Fruit fly (Drosophila melanogaster) S2 (cell line): ENCODE results near the gene CG44355.

Experiments used
- CG8478 ChIP-seq: fragments of >200 bp; optimal IDR thresholded peaks from 2 replicates; lab custom pipeline; 2018
- CTCF ChIP-seq, 2 experiments: fragments of >200 bp; optimal IDR thresholded peaks; 2 replicates each; lab custom pipeline; 2018

CG44355 gene

DNA sequence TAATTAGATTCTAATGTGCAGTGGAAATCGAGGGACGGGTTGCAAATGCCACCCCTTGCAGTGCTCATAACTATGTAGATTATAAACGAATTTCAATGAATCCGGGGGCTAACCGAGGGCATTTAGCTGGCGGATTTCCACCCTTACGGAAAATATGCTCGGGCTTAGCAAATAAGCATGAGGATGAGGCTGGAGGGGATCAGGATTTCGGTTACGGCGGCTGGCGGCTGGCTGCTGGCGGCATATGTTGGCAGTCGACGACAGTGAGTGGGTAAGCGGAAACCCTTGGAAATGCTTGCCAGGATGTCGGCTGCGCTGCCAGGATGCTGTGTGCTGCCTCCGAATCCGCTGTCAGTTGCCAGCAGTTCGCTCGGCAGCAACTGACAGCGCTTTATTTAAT lies 16.0 kb upstream of the CG44355 start:
- TF ChIP-seq CTCF (optimal IDR thresholded peaks at IDR 0.05; lab: Kevin White, UChicago) = no peak
- no peak for TF ChIP-seq CG8478

DNA sequence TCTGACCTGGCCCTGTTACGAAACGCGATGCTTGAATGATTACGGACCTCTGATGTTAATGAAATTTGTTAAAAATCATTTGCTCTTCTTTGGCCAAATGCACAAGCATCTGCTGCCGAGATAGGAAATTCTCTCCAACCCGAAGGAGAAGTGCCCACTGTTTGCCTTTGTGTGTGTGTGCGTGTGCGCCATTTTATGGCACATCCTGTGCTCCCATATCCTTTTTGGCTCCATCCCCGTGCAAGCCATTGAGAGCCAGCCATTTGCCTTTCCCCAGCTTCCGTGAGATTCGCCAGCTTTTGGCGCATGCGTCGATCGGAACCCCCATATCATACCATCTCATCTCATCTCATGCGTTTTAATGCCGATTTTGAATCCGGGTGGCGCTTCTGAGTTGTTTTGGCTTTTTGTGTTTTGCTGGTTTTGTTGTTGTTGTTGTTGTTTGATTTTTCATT lies 14.5 kb upstream of the CG44355 start, which contains the start of gene CG4328:
TSS of gene CG4328 (minus strand) at position 51 of the 455 bp plus-strand sequence.
- TF ChIP-seq CG8478 = no peak
- TF ChIP-seq CTCF (optimal IDR thresholded peaks at IDR 0.05; lab: Kevin White, UChicago) = no peak

DNA sequence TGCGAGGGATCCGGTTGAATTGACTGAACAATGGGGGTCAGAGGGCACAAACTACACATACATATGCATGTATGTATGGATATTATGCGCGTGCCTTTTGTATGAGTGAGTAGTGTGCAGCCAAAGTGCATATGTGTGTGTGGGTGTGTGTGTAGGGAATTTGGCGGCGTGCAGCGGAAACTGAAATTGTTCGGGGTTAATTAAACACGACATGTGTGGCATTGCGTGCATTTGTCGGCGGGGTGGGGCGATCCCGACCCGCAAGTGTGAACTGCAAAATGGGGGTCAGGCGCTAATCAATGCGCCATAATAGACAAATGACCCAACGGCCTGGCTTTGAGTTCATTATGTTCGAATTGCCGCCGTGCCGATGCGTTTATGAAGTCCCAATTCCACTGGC lies 12.5 kb upstream of the CG44355 start:
- no peak for TF ChIP-seq CTCF (optimal IDR thresholded peaks at IDR 0.05; lab: Kevin White, UChicago)
- TF ChIP-seq CG8478 = no peak

DNA sequence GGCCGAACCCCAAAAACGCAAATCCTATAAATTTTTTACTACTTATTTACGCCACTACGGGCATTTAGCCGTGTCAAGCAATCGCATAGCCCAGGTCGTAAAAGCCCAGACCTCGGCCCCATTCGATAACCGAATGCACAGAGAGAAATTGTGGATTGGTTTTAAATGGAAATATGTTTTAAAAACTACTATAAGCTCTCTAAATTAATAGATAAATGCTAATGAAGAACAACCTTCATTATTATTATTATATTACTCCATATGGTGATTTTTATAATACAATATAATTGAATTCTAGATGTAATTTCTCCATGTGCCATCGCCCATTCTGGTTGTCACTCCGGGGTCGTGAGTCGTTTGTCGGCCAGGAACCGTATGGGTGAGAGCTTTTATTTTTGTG lies 4.7 kb upstream of the CG44355 start:
- TF ChIP-seq CG8478 (no peak), CTCF (optimal IDR thresholded peaks at IDR 0.05; lab: Kevin White, UChicago) (no peak)

DNA sequence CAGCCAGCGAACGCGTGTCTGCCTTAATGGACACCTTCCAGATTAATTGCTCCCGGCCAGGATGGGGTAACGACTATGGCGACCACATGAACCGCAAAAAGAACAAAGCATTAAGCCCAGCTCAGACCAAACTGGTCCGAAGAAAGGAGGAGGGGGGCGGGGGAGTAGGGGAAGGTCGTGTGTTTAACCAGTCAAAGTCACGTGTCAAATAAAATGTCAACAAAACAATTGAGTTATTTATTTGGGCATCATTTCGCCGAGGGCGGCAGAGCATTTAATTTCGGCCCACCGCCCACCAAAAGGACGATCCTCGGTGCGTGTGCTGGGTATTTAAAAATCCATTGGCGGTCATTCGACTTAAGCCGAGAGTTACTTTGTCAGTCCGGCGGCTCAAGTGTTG lies 2.7 kb downstream of the CG44355 start:
- TF ChIP-seq CG8478 = no peak
- TF ChIP-seq CTCF (optimal IDR thresholded peaks at IDR 0.05; lab: Kevin White, UChicago) = no peak

DNA sequence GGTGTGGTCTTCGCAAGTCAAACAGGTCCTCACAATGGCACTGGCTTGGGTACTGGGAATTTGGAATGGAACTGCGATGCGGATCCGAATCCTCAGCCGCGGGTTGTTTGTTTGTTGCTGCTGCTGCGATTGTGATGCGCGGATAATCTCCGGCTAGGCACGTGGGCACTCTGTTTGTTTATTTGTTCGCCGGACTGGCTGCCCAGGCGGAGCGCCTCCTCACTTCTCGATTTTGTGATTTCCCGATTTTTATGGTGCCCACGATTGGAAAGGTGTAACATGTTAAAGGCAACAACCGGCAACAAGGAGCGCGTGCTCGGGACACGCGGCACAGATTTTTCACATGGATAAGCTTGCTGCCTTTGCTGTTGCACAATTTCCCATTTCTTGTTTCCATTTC lies 9.2 kb downstream of the CG44355 start:
- TF ChIP-seq CTCF (optimal IDR thresholded peaks at IDR 0.05; lab: Kevin White, UChicago) = no peak

DNA sequence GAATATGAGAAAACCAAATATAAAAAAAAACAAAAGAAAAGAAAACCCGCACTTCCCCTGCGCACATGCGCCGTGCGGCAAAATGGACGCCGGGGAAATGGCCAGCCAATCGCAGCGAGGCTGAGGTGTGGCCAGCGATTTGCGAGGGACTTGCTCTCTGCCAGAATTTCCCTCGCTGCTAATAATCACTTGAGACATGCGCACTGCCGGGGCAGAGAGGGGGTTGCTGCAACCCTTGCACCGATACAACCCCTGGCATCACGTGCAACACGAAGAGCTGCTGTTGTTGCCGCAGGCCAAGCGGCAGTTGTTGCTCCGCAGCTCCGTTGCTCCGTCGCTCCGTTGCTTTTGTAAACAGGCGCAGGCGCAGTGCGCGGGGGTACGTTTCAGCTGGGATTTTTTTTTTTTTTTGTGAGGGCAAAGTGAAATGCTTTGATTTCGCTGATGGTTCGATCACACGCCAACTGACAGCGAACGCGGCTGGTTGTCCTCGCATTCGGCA lies 18.2 kb downstream of the CG44355 start, which contains the start of gene Lmx1a:
TSS of gene Lmx1a (plus strand) at position 452 of the 502 bp plus-strand sequence.
- no peak for TF ChIP-seq CTCF (optimal IDR thresholded peaks at IDR 0.05; lab: Kevin White, UChicago)
- TF ChIP-seq CG8478 = no peak

DNA sequence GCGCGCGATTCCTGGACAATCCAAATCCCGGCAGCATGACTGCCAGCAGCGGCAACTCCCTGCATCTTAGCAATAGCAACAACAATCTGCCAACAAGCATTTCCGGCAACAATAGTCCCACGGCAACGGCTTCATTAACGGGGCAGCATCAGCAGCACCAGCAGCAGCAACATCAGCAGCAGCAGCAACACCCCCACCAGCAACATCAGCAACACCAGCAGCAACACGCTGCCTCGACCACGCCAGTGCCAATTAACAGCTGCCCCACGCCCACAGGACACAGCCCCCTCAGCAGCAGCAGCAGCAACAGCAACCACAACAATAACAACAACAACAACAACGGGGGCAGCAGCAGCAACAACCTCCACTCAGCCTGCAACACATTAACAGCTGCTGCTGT lies 18.9 kb downstream of the CG44355 start:
- TF ChIP-seq CTCF (optimal IDR thresholded peaks at IDR 0.05; lab: Kevin White, UChicago) (no peak), CG8478 (no peak)

DNA sequence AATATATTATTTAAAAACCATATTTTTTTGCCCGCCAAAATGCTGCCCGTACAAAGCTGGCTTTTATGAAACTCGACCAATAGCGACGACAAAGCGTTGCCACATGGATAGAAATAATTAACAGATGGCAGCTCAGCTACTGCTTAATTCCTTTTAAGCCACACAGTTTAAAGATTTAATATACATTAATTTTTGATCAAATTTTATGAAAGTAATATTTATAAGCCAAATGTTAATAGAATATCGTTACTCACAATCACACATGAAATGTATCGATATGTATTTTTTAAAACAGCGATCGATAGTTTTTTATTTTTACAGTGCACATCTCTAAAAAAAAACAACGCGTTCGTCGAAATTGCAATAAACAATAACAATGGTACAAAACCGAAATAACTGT lies 25.7 kb downstream of the CG44355 start, which contains the start of gene CG10418:
TSS of gene CG10418 (plus strand) at position 338 of the 400 bp plus-strand sequence.
- TF ChIP-seq CG8478 (no peak), CTCF (optimal IDR thresholded peaks at IDR 0.05; lab: Kevin White, UChicago) (peak in 1 of 2 experiments; percentile 29)

DNA sequence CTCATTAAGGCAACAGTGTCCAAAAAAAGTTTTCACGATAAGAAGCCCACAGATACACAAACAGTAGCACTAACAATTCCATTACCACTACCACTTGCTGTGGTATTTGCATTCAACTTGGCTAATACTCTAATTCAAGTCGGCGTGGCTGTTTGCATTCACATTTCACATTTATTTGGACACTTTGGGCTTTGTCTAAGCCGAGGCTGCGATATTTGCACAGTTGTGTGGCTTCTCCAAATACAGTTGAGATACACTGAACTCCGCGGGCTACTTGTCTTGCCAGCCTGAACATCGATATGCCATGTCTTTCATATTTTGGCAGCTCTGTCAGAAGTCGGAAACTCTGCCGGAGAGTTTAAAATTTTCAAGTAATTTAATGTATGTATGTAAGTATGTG lies 39.7 kb downstream of the CG44355 start:
- TF ChIP-seq CTCF (optimal IDR thresholded peaks at IDR 0.05; lab: Kevin White, UChicago) = no peak

DNA sequence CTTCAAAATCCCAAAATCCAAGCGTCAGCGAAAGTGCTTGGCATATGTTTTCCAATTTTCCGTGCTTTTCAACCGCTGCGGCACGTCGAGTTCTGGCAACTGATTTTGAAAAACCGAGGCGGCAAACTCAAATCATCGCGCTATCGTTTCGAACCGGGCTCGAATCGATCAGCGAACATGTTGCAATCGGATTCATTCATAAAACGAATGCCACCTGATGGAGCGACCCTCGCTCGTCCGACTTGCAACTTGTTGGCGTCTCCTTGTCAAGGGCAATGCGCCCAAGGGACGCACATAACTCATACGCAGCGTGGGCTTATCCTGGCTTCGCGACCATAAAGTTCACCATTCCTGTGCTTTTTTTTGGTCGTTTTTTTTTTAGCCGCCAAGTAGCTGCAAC lies 40.8 kb downstream of the CG44355 start, which contains the start of gene CrzR:
TSS of gene CrzR (minus strand) at position 105 of the 400 bp plus-strand sequence.
- TF ChIP-seq CG8478 (no peak), CTCF (optimal IDR thresholded peaks at IDR 0.05; lab: Kevin White, UChicago) (no peak)
